Worm (Caenorhabditis elegans) whole organism, L1 larva: ENCODE measurements around the gene txt-5.

Experiments
- C04F5.9 ChIP-seq: sonication (generic microtip); optimal IDR thresholded peaks from 2 replicates; lab custom pipeline; 2016; ENCODE audit warnings: missing genetic modification characterization, missing compliant biosample characterization
- C16A3.4 ChIP-seq: fragments of 150-350 bp; optimal IDR thresholded peaks from 2 replicates; lab custom pipeline; 2014; ENCODE audit warnings: missing biosample characterization, missing genetic modification characterization
- C34B4.2 ChIP-seq: sonication (generic microtip); optimal IDR thresholded peaks from 2 replicates; lab custom pipeline; 2017; ENCODE audit warnings: mild to moderate bottlenecking, missing genetic modification characterization, missing compliant biosample characterization
- F16B12.6 ChIP-seq: fragments of 150-350 bp; optimal IDR thresholded peaks from 2 replicates; lab custom pipeline; 2014; ENCODE audit warnings: missing biosample characterization, missing genetic modification characterization
- Y116A8C.19 ChIP-seq: sonication (generic microtip); optimal IDR thresholded peaks from 2 replicates; lab custom pipeline; 2016; ENCODE audit warnings: missing compliant biosample characterization, missing genetic modification characterization, borderline replicate concordance
- ama-1 ChIP-seq: fragments of 150-350 bp; optimal IDR thresholded peaks from 2 replicates; lab custom pipeline; 2014
- blmp-1 ChIP-seq: fragments of 150-350 bp; optimal IDR thresholded peaks from 2 replicates; lab custom pipeline; 2014; ENCODE audit warnings: missing biosample characterization, missing genetic modification characterization
- ceh-8 ChIP-seq: fragments of 200-800 bp; sonication (Bioruptor generic); optimal IDR thresholded peaks from 2 replicates; lab custom pipeline; 2018; ENCODE audit warnings: mild to moderate bottlenecking, missing genetic modification characterization, moderate library complexity, missing compliant biosample characterization
- ceh-82 ChIP-seq, 3 experiments: fragments of 150-350 bp in 1 of 3; sonication (generic microtip) in 2 of 3; optimal IDR thresholded peaks; 2 replicates each; lab custom pipeline; 2014 to 2017; ENCODE audit warnings: missing biosample characterization in 3 of 3, missing genetic modification characterization in 3 of 3
- ceh-88 ChIP-seq: fragments of 200-800 bp; sonication (Bioruptor generic); IDR thresholded peaks from 2 replicates; pipeline ENCODE4 v1.3.6; 2022; ENCODE audit warnings: missing genetic modification characterization, missing compliant biosample characterization
- ces-1 ChIP-seq: fragments of 150-350 bp; optimal IDR thresholded peaks from 2 replicates; lab custom pipeline; 2014; ENCODE audit warnings: missing biosample characterization, missing genetic modification reagents, missing genetic modification characterization
- efl-1 ChIP-seq, 4 experiments: fragments of 150-350 bp; optimal IDR thresholded peaks in 3 of 4; peaks in 1 of 4; 1 replicate in 1 of 4; 2 replicates in 3 of 4; lab custom pipeline; 2014; ENCODE audit warnings: missing biosample characterization in 2 of 4, missing genetic modification characterization in 2 of 4, missing genetic modification reagents in 2 of 4
- efl-3 ChIP-seq: fragments of 200-800 bp; sonication (Bioruptor generic); optimal IDR thresholded peaks from 2 replicates; lab custom pipeline; 2018; ENCODE audit warnings: mild to moderate bottlenecking, missing genetic modification characterization, missing compliant biosample characterization
- egl-13 ChIP-seq: sonication (generic microtip); optimal IDR thresholded peaks from 2 replicates; lab custom pipeline; 2016; ENCODE audit warnings: missing genotype, missing genetic modification reagents, missing genetic modification characterization, missing compliant biosample characterization
- egl-27 ChIP-seq, 2 experiments: fragments of 150-350 bp in 1 of 2; sonication (generic microtip); optimal IDR thresholded peaks; 3 replicates each; lab custom pipeline; 2017 to 2018; ENCODE audit warnings: missing biosample characterization in 2 of 2, missing genetic modification characterization in 2 of 2, missing genetic modification reagents in 2 of 2
- fkh-10 ChIP-seq: sonication (generic microtip); optimal IDR thresholded peaks from 2 replicates; lab custom pipeline; 2017; ENCODE audit warnings: missing biosample characterization, missing genetic modification reagents, missing genetic modification characterization
- fkh-8 ChIP-seq: sonication (generic microtip); optimal IDR thresholded peaks from 2 replicates; lab custom pipeline; 2016; ENCODE audit warnings: mild to moderate bottlenecking, missing genetic modification characterization, missing compliant biosample characterization
- irx-1 ChIP-seq: sonication (generic microtip); optimal IDR thresholded peaks from 2 replicates; lab custom pipeline; 2016; ENCODE audit warnings: missing genetic modification characterization, missing compliant biosample characterization
- lin-13 ChIP-seq: fragments of 150-350 bp; optimal IDR thresholded peaks from 2 replicates; lab custom pipeline; 2014; ENCODE audit warnings: missing biosample characterization, missing genetic modification reagents, missing genetic modification characterization
- lin-14 ChIP-seq: fragments of 200-800 bp; sonication (Bioruptor generic); optimal IDR thresholded peaks from 2 replicates; lab custom pipeline; 2018; ENCODE audit warnings: mild to moderate bottlenecking, missing genetic modification characterization, moderate library complexity, missing compliant biosample characterization
- lir-3 ChIP-seq: sonication (generic microtip); optimal IDR thresholded peaks from 2 replicates; lab custom pipeline; 2016; ENCODE audit warnings: mild to moderate bottlenecking, missing genetic modification characterization, moderate library complexity, missing compliant biosample characterization; ENCODE audit not compliant: poor library complexity
- mef-2 ChIP-seq: fragments of 150-350 bp; optimal IDR thresholded peaks from 2 replicates; lab custom pipeline; 2014; ENCODE audit warnings: missing biosample characterization, missing genetic modification characterization
- mep-1 ChIP-seq: fragments of 150-350 bp; optimal IDR thresholded peaks from 2 replicates; lab custom pipeline; 2014; ENCODE audit warnings: missing biosample characterization, missing genetic modification characterization
- nhr-12 ChIP-seq: sonication (generic microtip); optimal IDR thresholded peaks from 2 replicates; lab custom pipeline; 2017; ENCODE audit warnings: missing biosample characterization, missing genetic modification characterization
- nhr-47 ChIP-seq: sonication (generic microtip); optimal IDR thresholded peaks from 2 replicates; lab custom pipeline; 2016; ENCODE audit warnings: mild to moderate bottlenecking, missing genetic modification characterization, moderate library complexity, missing compliant biosample characterization
- nhr-71 ChIP-seq: sonication (generic microtip); optimal IDR thresholded peaks from 2 replicates; lab custom pipeline; 2016; ENCODE audit warnings: mild to moderate bottlenecking, missing genetic modification characterization, moderate library complexity, missing compliant biosample characterization
- nhr-85 ChIP-seq: sonication (generic microtip); peaks from one replicate; lab custom pipeline; 2016; ENCODE audit warnings: missing genetic modification characterization, inconsistent platforms, missing compliant biosample characterization
- nhr-90 ChIP-seq: sonication (generic microtip); optimal IDR thresholded peaks from 2 replicates; lab custom pipeline; 2016; ENCODE audit warnings: mild to moderate bottlenecking, missing genetic modification characterization, missing compliant biosample characterization; ENCODE audit not compliant: poor library complexity
- pag-3 ChIP-seq: sonication (generic microtip); optimal IDR thresholded peaks from 2 replicates; lab custom pipeline; 2017; ENCODE audit warnings: missing genetic modification characterization, mild to moderate bottlenecking, missing compliant biosample characterization, antibody characterized with exemption, borderline replicate concordance; ENCODE audit not compliant: insufficient read depth
- skn-1 ChIP-seq: fragments of 150-350 bp; optimal IDR thresholded peaks from 2 replicates; lab custom pipeline; 2014; ENCODE audit warnings: missing biosample characterization, missing genetic modification characterization
- snpc-4 ChIP-seq: fragments of 150-350 bp; optimal IDR thresholded peaks from 2 replicates; lab custom pipeline; 2014; ENCODE audit warnings: missing biosample characterization, missing genetic modification characterization
- sptf-1 ChIP-seq: fragments of 150-350 bp; optimal IDR thresholded peaks from 2 replicates; lab custom pipeline; 2014; ENCODE audit warnings: missing biosample characterization, missing genetic modification characterization
- sup-37 ChIP-seq: fragments of 200-800 bp; sonication (Bioruptor generic); optimal IDR thresholded peaks from 2 replicates; lab custom pipeline; 2018; ENCODE audit warnings: mild to moderate bottlenecking, missing genetic modification characterization, missing compliant biosample characterization
- unc-130 ChIP-seq: fragments of 150-350 bp; optimal IDR thresholded peaks from 2 replicates; lab custom pipeline; 2017; ENCODE audit warnings: missing biosample characterization, missing genetic modification characterization, inconsistent platforms
- unc-30 ChIP-seq: sonication (generic microtip); optimal IDR thresholded peaks from 2 replicates; lab custom pipeline; 2017; ENCODE audit warnings: missing biosample characterization, missing genetic modification characterization
- unc-98 ChIP-seq: fragments of 200-800 bp; sonication (Bioruptor generic); IDR thresholded peaks from 2 replicates; pipeline ENCODE4 v1.3.6; 2022; ENCODE audit warnings: missing genetic modification characterization, missing compliant biosample characterization
- vab-15 ChIP-seq: sonication (generic microtip); optimal IDR thresholded peaks from 2 replicates; lab custom pipeline; 2017; ENCODE audit warnings: missing genotype, mild to moderate bottlenecking, missing genetic modification characterization, missing compliant biosample characterization
- xbp-1 ChIP-seq: sonication (generic microtip); optimal IDR thresholded peaks from 2 replicates; lab custom pipeline; 2016; ENCODE audit warnings: missing genetic modification characterization, missing compliant biosample characterization
- zip-4 ChIP-seq: fragments of 200-800 bp; sonication (Bioruptor generic); optimal IDR thresholded peaks from 2 replicates; lab custom pipeline; 2018; ENCODE audit warnings: mild to moderate bottlenecking, missing genetic modification characterization, moderate library complexity, missing compliant biosample characterization
- ztf-11 ChIP-seq, 2 experiments: sonication (generic microtip); optimal IDR thresholded peaks; 2 replicates each; lab custom pipeline; 2016 to 2017; ENCODE audit warnings: missing genetic modification characterization in 2 of 2, missing biosample characterization in 1 of 2, missing compliant biosample characterization in 1 of 2
- ztf-4 ChIP-seq: fragments of 150-350 bp; optimal IDR thresholded peaks from 2 replicates; lab custom pipeline; 2014; ENCODE audit warnings: missing biosample characterization, missing genetic modification characterization

txt-5 gene

DNA sequence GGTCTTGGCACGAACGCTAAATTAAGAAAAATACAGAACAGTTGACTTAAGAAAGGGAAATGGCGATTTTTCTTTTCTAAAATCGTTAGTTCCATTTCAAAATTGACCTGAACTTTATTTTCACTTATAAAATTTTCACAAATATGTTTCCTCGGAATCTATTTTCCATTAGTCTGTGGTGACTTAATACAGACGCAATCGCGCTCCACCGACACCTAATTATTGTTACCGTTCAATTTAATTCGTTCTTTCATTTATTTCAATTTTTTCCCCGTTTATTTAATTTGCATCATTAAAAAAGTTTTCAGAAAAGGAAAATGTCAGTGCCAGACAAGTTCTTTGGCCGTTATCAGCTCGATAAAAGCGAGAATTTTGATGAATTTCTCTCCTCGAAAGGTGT is 16.7 kb downstream of the txt-5 start, which contains the start of gene lbp-4 (continued):
- TF ChIP-seq ama-1 (lab: Kevin White, UChicago) (no peak), xbp-1 (tag; lab: Kevin White, UChicago) (peak; percentile 49), efl-1 (optimal IDR thresholded peaks at IDR 0.05; lab: Kevin White, UChicago) (peak; percentile 51 to 53), efl-1 (GFP tag; optimal IDR thresholded peaks at IDR 0.05 in 1 of 2; lab: Kevin White, UChicago) (peak in 1 of 2 experiments; percentile 42), fkh-8 (tag; lab: Kevin White, UChicago) (peak; percentile 7), nhr-47 (peak; percentile 36), unc-130 (peak; percentile 63), fkh-10 (no peak), ceh-82 (tag; optimal IDR thresholded peaks at IDR 0.05; lab: Kevin White, UChicago) (peak in 1 of 3 experiments; percentile 30), pag-3 (tag; lab: Kevin White, UChicago) (peak; percentile 25), ztf-11 (tag; optimal IDR thresholded peaks at IDR 0.05; lab: Kevin White, UChicago) (peak in 1 of 2 experiments; percentile 33), nhr-71 (tag; lab: Kevin White, UChicago) (peak; percentile 54), C04F5.9 (tag; lab: Kevin White, UChicago) (no peak), snpc-4 (tag; lab: Kevin White, UChicago) (peak; percentile 3)
- TF ChIP-seq, all 84 proteins: peak for 29

DNA sequence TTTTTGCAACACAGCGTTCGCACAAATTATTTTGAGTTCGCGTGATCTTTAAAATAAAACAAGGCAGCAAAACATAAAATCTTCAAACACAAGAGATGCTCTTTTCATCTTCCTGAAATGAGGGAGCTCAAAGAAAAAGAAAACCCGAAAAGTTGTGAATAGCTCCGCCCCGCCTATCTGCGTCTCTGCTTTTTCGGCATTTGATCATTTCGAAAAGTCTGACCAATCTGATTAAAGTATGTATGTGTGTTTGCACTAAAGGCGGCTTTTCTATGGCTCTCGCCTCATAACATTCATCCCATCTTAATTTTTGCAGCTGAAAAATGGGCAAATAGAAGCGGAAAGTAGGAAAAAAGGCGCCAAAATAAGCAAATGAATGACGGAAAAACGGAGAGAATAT is 17.3 kb downstream of the txt-5 start:
- TF ChIP-seq egl-27 (tag; optimal IDR thresholded peaks at IDR 0.05; lab: Kevin White, UChicago) (no peak), Y116A8C.19 (tag; lab: Kevin White, UChicago) (no peak), fkh-8 (tag; lab: Kevin White, UChicago) (peak; percentile 9), nhr-90 (tag; lab: Kevin White, UChicago) (no peak), ceh-82 (tag; optimal IDR thresholded peaks at IDR 0.05; lab: Kevin White, UChicago) (peak in 1 of 3 experiments; percentile 16), snpc-4 (tag; lab: Kevin White, UChicago) (no peak), nhr-71 (tag; lab: Kevin White, UChicago) (peak; percentile 3), unc-30 (no peak), unc-98 (no peak), lin-14 (GFP tag; lab: Kevin White, UChicago) (peak; percentile 82), fkh-10 (peak; percentile 68), efl-3 (GFP tag; lab: Kevin White, UChicago) (no peak), sptf-1 (tag; lab: Kevin White, UChicago) (no peak)

DNA sequence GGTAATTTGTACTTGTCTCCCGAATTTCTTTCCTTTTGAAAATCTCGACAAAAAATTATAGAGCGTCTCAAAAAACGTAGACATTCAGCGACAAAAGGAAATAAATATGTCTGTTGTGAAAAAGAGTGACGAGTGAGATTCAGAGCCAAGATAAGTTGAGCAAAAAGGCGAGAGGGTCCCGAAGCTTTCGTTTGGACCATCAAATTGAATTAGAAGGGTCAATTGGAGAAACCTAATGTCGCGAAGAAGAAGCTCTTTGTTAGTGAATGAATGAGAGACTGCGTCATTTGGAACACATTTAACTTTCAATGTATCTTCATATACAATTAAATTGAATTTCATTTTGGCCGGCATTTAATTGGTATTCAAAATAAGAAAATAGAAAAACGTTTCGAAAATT is 20.4 kb downstream of the txt-5 start:
- TF ChIP-seq skn-1 (tag; lab: Kevin White, UChicago) = no peak
- TF ChIP-seq ceh-8 (GFP tag; lab: Kevin White, UChicago) = no peak
- TF ChIP-seq nhr-85 (tag; lab: Kevin White, UChicago) = no peak
- peak; percentile 51 for TF ChIP-seq fkh-10
- TF ChIP-seq lin-14 (GFP tag; lab: Kevin White, UChicago) = peak; percentile 66
- TF ChIP-seq efl-1 (optimal IDR thresholded peaks at IDR 0.05; lab: Kevin White, UChicago) = no peak
- TF ChIP-seq efl-1 (GFP tag; optimal IDR thresholded peaks at IDR 0.05 in 1 of 2; lab: Kevin White, UChicago) = no peak
- peak; percentile 22 for TF ChIP-seq ces-1 (GFP tag; lab: Kevin White, UChicago)
- TF ChIP-seq egl-27 (tag; optimal IDR thresholded peaks at IDR 0.05; lab: Kevin White, UChicago) = no peak

DNA sequence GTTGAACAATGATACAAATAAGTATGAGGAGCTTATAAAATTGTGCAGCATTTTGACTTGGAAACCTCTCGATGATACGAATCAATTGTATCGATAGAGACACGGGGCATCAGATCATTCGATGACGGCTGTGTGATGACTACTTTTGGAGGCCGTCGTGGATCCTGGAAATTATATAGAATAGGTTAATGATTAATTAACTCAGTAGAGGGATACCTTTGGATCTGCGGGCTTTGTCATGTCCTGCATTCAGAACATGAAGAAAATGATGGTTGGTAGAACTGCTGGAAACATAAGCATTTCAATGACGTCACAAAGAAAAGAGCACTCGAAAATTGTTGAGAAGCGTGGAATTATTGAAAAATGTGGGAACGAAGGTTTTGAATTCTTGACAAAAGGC is 22.3 kb downstream of the txt-5 start, which contains the start of gene ZK742.6:
TSS of gene ZK742.6 (minus strand) at position 342 of the 400 bp plus-strand sequence.
- TF ChIP-seq C04F5.9 (tag; lab: Kevin White, UChicago) = no peak
- no peak for TF ChIP-seq egl-13 (tag; lab: Kevin White, UChicago)
- TF ChIP-seq C16A3.4 (tag; lab: Kevin White, UChicago) = no peak
- no peak for TF ChIP-seq sup-37
- TF ChIP-seq zip-4 = no peak
- TF ChIP-seq vab-15 (tag; lab: Kevin White, UChicago) = no peak
- TF ChIP-seq ztf-4 (tag; lab: Kevin White, UChicago) = no peak
- no peak for TF ChIP-seq lin-13 (GFP tag; lab: Kevin White, UChicago)
- no peak for TF ChIP-seq blmp-1 (tag; lab: Kevin White, UChicago)
- no peak for TF ChIP-seq mef-2 (tag; lab: Kevin White, UChicago)
- TF ChIP-seq mep-1 (tag; lab: Kevin White, UChicago) = no peak
- no peak for TF ChIP-seq C34B4.2
- no peak for TF ChIP-seq irx-1
- no peak for TF ChIP-seq unc-130
- no peak for TF ChIP-seq lir-3 (tag; lab: Kevin White, UChicago)
- TF ChIP-seq ceh-88 (GFP tag; lab: Robert Waterston, UW) = no peak
- TF ChIP-seq nhr-12 (tag; lab: Kevin White, UChicago) = no peak
- no peak for TF ChIP-seq ces-1 (GFP tag; lab: Kevin White, UChicago)
- no peak for TF ChIP-seq F16B12.6 (tag; lab: Kevin White, UChicago)
- TF ChIP-seq, all 84 proteins: peak for 0
